Worm (Caenorhabditis elegans) whole organism, late embryonic: Measurements from ENCODE around the gene nstp-1.

Source experiments
- T23F11.4 ChIP-seq: fragments of 200-800 bp; sonication (Bioruptor generic); optimal IDR thresholded peaks from 2 replicates; lab custom pipeline; 2018; ENCODE audit warnings: mild to moderate bottlenecking, missing genetic modification characterization, missing compliant biosample characterization
- ama-1 ChIP-seq: fragments of 150-350 bp; optimal IDR thresholded peaks from 2 replicates; lab custom pipeline; 2014
- ceh-19 ChIP-seq: fragments of 200-800 bp; sonication (Bioruptor generic); optimal IDR thresholded peaks from 2 replicates; lab custom pipeline; 2018; ENCODE audit warnings: mild to moderate bottlenecking, missing genetic modification characterization, missing compliant biosample characterization
- che-1 ChIP-seq: sonication (generic microtip); optimal IDR thresholded peaks from 2 replicates; lab custom pipeline; 2016; ENCODE audit warnings: mild to moderate bottlenecking, missing genetic modification characterization, missing compliant biosample characterization
- dmd-4 ChIP-seq: sonication (generic microtip); optimal IDR thresholded peaks from 2 replicates; lab custom pipeline; 2016; ENCODE audit warnings: borderline replicate concordance, missing genetic modification characterization, missing compliant biosample characterization
- elt-2 ChIP-seq: sonication (generic microtip); optimal IDR thresholded peaks from 2 replicates; lab custom pipeline; 2016; ENCODE audit warnings: missing genetic modification reagents, missing genetic modification characterization, missing compliant biosample characterization
- fkh-10 ChIP-seq: fragments of 150-350 bp; optimal IDR thresholded peaks from 2 replicates; lab custom pipeline; 2014; ENCODE audit warnings: missing biosample characterization, missing genetic modification reagents, missing genetic modification characterization
- nfya-1 ChIP-seq: sonication (generic microtip); optimal IDR thresholded peaks from 2 replicates; lab custom pipeline; 2017; ENCODE audit warnings: missing genetic modification characterization, mild to moderate bottlenecking, missing compliant biosample characterization, antibody characterized with exemption, moderate library complexity
- pag-3 ChIP-seq: sonication (generic microtip); optimal IDR thresholded peaks from 2 replicates; lab custom pipeline; 2016; ENCODE audit warnings: missing compliant biosample characterization, missing genetic modification characterization, borderline replicate concordance
- pha-4 ChIP-seq: fragments of 150-350 bp; optimal IDR thresholded peaks from 2 replicates; lab custom pipeline; 2018; ENCODE audit warnings: missing biosample characterization, missing genetic modification reagents, missing genetic modification characterization
- tbx-2 ChIP-seq: sonication (generic microtip); optimal IDR thresholded peaks from 2 replicates; lab custom pipeline; 2016; ENCODE audit warnings: missing genetic modification characterization, missing compliant biosample characterization
- zip-5 ChIP-seq: sonication (generic microtip); optimal IDR thresholded peaks from 2 replicates; lab custom pipeline; 2016; ENCODE audit warnings: missing genetic modification characterization, missing compliant biosample characterization

- no peak for TF ChIP-seq pag-3 (tag; lab: Kevin White, UChicago)
- no peak for TF ChIP-seq elt-2 (tag; lab: Kevin White, UChicago)
- TF ChIP-seq zip-5 (tag; lab: Kevin White, UChicago) = no peak
- no peak for TF ChIP-seq tbx-2
- TF ChIP-seq T23F11.4 (GFP tag; lab: Kevin White, UChicago) = no peak
- no peak for TF ChIP-seq pha-4 (tag; lab: Kevin White, UChicago)
- no peak for TF ChIP-seq che-1 (tag; lab: Kevin White, UChicago)
- TF ChIP-seq dmd-4 (tag; lab: Kevin White, UChicago) = no peak
- TF ChIP-seq ceh-19 (GFP tag; lab: Kevin White, UChicago) = no peak
- TF ChIP-seq fkh-10 (GFP tag; lab: Kevin White, UChicago) = no peak
- no peak for TF ChIP-seq nfya-1 (tag; lab: Kevin White, UChicago)
- no peak for TF ChIP-seq ama-1 (lab: Kevin White, UChicago)
Observed at ce11 chrIV:8994487-8994886, 9.8 kb downstream of the nstp-1 start.
